Worm (Caenorhabditis elegans) whole organism, L4 larva: ENCODE results near the gene R11E3.1.

Experiments
- D1046.2 ChIP-seq: fragments of 200-800 bp; sonication (Bioruptor generic); IDR thresholded peaks from 2 replicates; pipeline ENCODE4 v1.3.6; 2022; ENCODE audit warnings: missing genetic modification characterization, missing compliant biosample characterization
- F10B5.3 ChIP-seq: sonication (generic microtip); optimal IDR thresholded peaks from 2 replicates; lab custom pipeline; 2016; ENCODE audit warnings: mild to moderate bottlenecking, missing genetic modification characterization, missing compliant biosample characterization
- T20F7.1 ChIP-seq: fragments of 200-800 bp; sonication (Bioruptor generic); optimal IDR thresholded peaks from 2 replicates; lab custom pipeline; 2018; ENCODE audit warnings: mild to moderate bottlenecking, missing genetic modification characterization, missing compliant biosample characterization
- Y48G9A.11 ChIP-seq: fragments of 200-800 bp; sonication (Bioruptor generic); IDR thresholded peaks from 2 replicates; pipeline ENCODE4 v1.3.6; 2022; ENCODE audit warnings: missing genetic modification reagents, missing genetic modification characterization, missing compliant biosample characterization
- ZK337.2 ChIP-seq: fragments of 200-800 bp; sonication (Bioruptor generic); IDR thresholded peaks from 2 replicates; pipeline ENCODE4 v1.3.6; 2022; ENCODE audit warnings: missing genetic modification reagents, missing genetic modification characterization, missing compliant biosample characterization
- ceh-20 ChIP-seq: fragments of 200-800 bp; sonication (Bioruptor generic); IDR thresholded peaks from 2 replicates; pipeline ENCODE4 v1.3.6; 2022; ENCODE audit warnings: missing genetic modification reagents, missing genetic modification characterization, missing compliant biosample characterization
- ceh-28 ChIP-seq: fragments of 150-350 bp; optimal IDR thresholded peaks from 2 replicates; lab custom pipeline; 2014; ENCODE audit warnings: missing biosample characterization, missing genetic modification reagents, missing genetic modification characterization
- ceh-32 ChIP-seq: sonication (generic microtip); optimal IDR thresholded peaks from 2 replicates; lab custom pipeline; 2016; ENCODE audit warnings: mild to moderate bottlenecking, missing genetic modification characterization, missing compliant biosample characterization; ENCODE audit not compliant: poor library complexity
- ceh-62 ChIP-seq: sonication (generic microtip); optimal IDR thresholded peaks from 2 replicates; lab custom pipeline; 2017; ENCODE audit warnings: missing biosample characterization, missing genetic modification characterization
- ceh-82 ChIP-seq: sonication (generic microtip); optimal IDR thresholded peaks from 2 replicates; lab custom pipeline; 2017; ENCODE audit warnings: missing biosample characterization, missing genetic modification characterization
- daf-19 ChIP-seq: fragments of 200-800 bp; sonication (Bioruptor generic); conservative IDR thresholded peaks from 2 replicates; pipeline ENCODE4 v1.3.6; 2022; ENCODE audit warnings: missing genetic modification characterization, missing compliant biosample characterization
- dve-1 ChIP-seq: sonication (generic microtip); optimal IDR thresholded peaks from 2 replicates; lab custom pipeline; 2017; ENCODE audit warnings: antibody characterized with exemption, mild to moderate bottlenecking, missing genetic modification characterization, missing compliant biosample characterization; ENCODE audit not compliant: insufficient read depth
- egl-43 ChIP-seq: fragments of 200-800 bp; sonication (Bioruptor generic); IDR thresholded peaks from 2 replicates; pipeline ENCODE4 v1.3.6; 2022; ENCODE audit warnings: missing genetic modification reagents, missing genetic modification characterization, missing compliant biosample characterization
- hlh-11 ChIP-seq: fragments of 200-800 bp; sonication (Bioruptor generic); optimal IDR thresholded peaks from 2 replicates; lab custom pipeline; 2018; ENCODE audit warnings: mild to moderate bottlenecking, missing genetic modification characterization, missing compliant biosample characterization
- jun-1 ChIP-seq: fragments of 150-350 bp; optimal IDR thresholded peaks from 2 replicates; lab custom pipeline; 2014; ENCODE audit warnings: missing biosample characterization, missing genetic modification reagents, missing genetic modification characterization
- lin-1 ChIP-seq: fragments of 200-800 bp; sonication (Bioruptor generic); IDR thresholded peaks from 2 replicates; pipeline ENCODE4 v1.3.6; 2022; ENCODE audit warnings: missing genetic modification reagents, missing genetic modification characterization, missing compliant biosample characterization
- lin-13 ChIP-seq: fragments of 150-350 bp; optimal IDR thresholded peaks from 2 replicates; lab custom pipeline; 2014; ENCODE audit warnings: missing biosample characterization, missing genetic modification reagents, missing genetic modification characterization
- lin-29 ChIP-seq: fragments of 200-800 bp; sonication (Bioruptor generic); IDR thresholded peaks from 2 replicates; pipeline ENCODE4 v1.3.6; 2022; ENCODE audit warnings: missing genetic modification reagents, missing genetic modification characterization, missing compliant biosample characterization
- lin-39 ChIP-seq: fragments of 150-350 bp; optimal IDR thresholded peaks from 2 replicates; lab custom pipeline; 2014; ENCODE audit warnings: missing biosample characterization, missing genetic modification reagents, missing genetic modification characterization
- lsy-2 ChIP-seq, 2 experiments: fragments of 150-350 bp in 1 of 2; sonication (generic microtip) in 1 of 2; optimal IDR thresholded peaks; 2 replicates each; lab custom pipeline; 2014 to 2017; ENCODE audit warnings: missing biosample characterization in 2 of 2, missing genetic modification characterization in 2 of 2
- mdl-1 ChIP-seq, 2 experiments: fragments of 150-350 bp in 1 of 2; sonication (generic microtip) in 1 of 2; optimal IDR thresholded peaks; 2 replicates each; lab custom pipeline; 2014 to 2017; ENCODE audit warnings: missing biosample characterization in 2 of 2, missing genetic modification characterization in 2 of 2
- mdt-29 ChIP-seq: fragments of 200-800 bp; sonication (Bioruptor generic); IDR thresholded peaks from 2 replicates; pipeline ENCODE4 v1.3.6; 2022; ENCODE audit warnings: missing genetic modification reagents, missing genetic modification characterization, missing compliant biosample characterization
- mxl-2 ChIP-seq: fragments of 200-800 bp; sonication (Bioruptor generic); conservative IDR thresholded peaks from 2 replicates; pipeline ENCODE4 v1.3.6; 2022; ENCODE audit warnings: missing genetic modification reagents, missing genetic modification characterization, missing compliant biosample characterization
- nhr-25 ChIP-seq: sonication (generic microtip); optimal IDR thresholded peaks from 2 replicates; lab custom pipeline; 2017; ENCODE audit warnings: missing genetic modification characterization, mild to moderate bottlenecking, missing compliant biosample characterization, antibody characterized with exemption, moderate library complexity, borderline replicate concordance; ENCODE audit not compliant: insufficient read depth
- nhr-48 ChIP-seq: sonication (generic microtip); optimal IDR thresholded peaks from 2 replicates; lab custom pipeline; 2016; ENCODE audit warnings: mild to moderate bottlenecking, missing genetic modification characterization, missing compliant biosample characterization
- nhr-6 ChIP-seq: fragments of 150-350 bp; optimal IDR thresholded peaks from 2 replicates; lab custom pipeline; 2014; ENCODE audit warnings: missing biosample characterization, missing genetic modification characterization
- pha-4 ChIP-seq, 2 experiments: fragments of 150-350 bp in 1 of 2; fragments of 200-800 bp in 1 of 2; sonication (Bioruptor generic) in 1 of 2; IDR thresholded peaks in 1 of 2; optimal IDR thresholded peaks in 1 of 2; 2 replicates each; pipeline versions ENCODE4 v1.3.6 to Lab custom; 2014 to 2022; ENCODE audit warnings: missing genetic modification characterization in 2 of 2, missing genetic modification reagents in 2 of 2, missing biosample characterization in 1 of 2, missing compliant biosample characterization in 1 of 2
- php-3 ChIP-seq: fragments of 200-800 bp; sonication (Bioruptor generic); IDR thresholded peaks from 2 replicates; pipeline ENCODE4 v1.3.6; 2022; ENCODE audit warnings: missing genetic modification reagents, missing genetic modification characterization, missing compliant biosample characterization
- pqm-1 ChIP-seq: sonication (generic microtip); optimal IDR thresholded peaks from 2 replicates; lab custom pipeline; 2017; ENCODE audit warnings: missing biosample characterization, missing genetic modification characterization
- saeg-2 ChIP-seq: fragments of 200-800 bp; sonication (Bioruptor generic); IDR thresholded peaks from 2 replicates; pipeline ENCODE4 v1.3.6; 2022; ENCODE audit warnings: missing genetic modification reagents, missing genetic modification characterization, missing compliant biosample characterization
- set-16 ChIP-seq: fragments of 200-800 bp; sonication (Bioruptor generic); IDR thresholded peaks from 2 replicates; pipeline ENCODE4 v1.3.6; 2022; ENCODE audit warnings: missing genetic modification reagents, missing genetic modification characterization, missing compliant biosample characterization
- snpc-4 ChIP-seq: fragments of 150-350 bp; optimal IDR thresholded peaks from 2 replicates; lab custom pipeline; 2014; ENCODE audit warnings: missing biosample characterization, missing genetic modification characterization
- spr-1 ChIP-seq: sonication (generic microtip); optimal IDR thresholded peaks from 2 replicates; lab custom pipeline; 2016; ENCODE audit warnings: mild to moderate bottlenecking, missing genetic modification characterization, missing compliant biosample characterization
- unc-130 ChIP-seq: sonication (generic microtip); optimal IDR thresholded peaks from 2 replicates; lab custom pipeline; 2016; ENCODE audit warnings: missing genetic modification reagents, missing genetic modification characterization, missing compliant biosample characterization
- unc-62 ChIP-seq, 3 experiments: fragments of 150-350 bp in 1 of 3; sonication (generic microtip); optimal IDR thresholded peaks in 2 of 3; peaks in 1 of 3; 1 replicate in 1 of 3; 2 replicates in 2 of 3; lab custom pipeline; 2014 to 2017; ENCODE audit warnings: missing biosample characterization in 3 of 3, missing genetic modification characterization in 3 of 3, missing genetic modification reagents in 3 of 3, missing genotype in 1 of 3
- vab-7 ChIP-seq: fragments of 200-800 bp; sonication (Bioruptor generic); IDR thresholded peaks from 2 replicates; pipeline ENCODE4 v1.3.6; 2022; ENCODE audit warnings: missing genetic modification reagents, missing genetic modification characterization, missing compliant biosample characterization
- zip-2 ChIP-seq: fragments of 150-350 bp; optimal IDR thresholded peaks from 2 replicates; lab custom pipeline; 2014; ENCODE audit warnings: missing biosample characterization, missing genetic modification characterization
- ztf-7 ChIP-seq: fragments of 150-350 bp; optimal IDR thresholded peaks from 2 replicates; lab custom pipeline; 2014; ENCODE audit warnings: missing biosample characterization, missing genetic modification characterization

The R11E3.1 gene

DNA sequence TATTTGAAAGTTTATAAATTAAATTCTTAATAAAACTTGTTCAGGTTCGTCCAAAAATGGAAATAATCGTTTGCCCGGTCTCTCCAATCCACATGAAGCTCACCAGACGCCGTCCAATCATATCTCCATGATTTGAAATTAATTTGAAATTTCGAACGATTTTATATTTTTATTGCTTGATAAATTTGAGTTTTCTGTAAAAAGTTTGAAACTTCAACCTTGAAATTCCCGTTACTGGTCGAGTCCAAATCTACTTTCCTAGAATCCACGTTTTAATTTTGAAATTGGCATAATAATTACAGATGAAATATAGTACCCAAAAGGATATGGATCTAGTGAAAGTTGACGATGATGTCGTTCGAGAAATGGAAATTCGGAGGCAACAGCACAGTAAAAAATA, 25.1 kb upstream of the R11E3.1 start, which contains the start of gene npp-26:
Gene npp-26 (plus strand): TSS at position 301 of the 400 bp plus-strand sequence.
- TF ChIP-seq hlh-11 (tag; lab: Kevin White, UChicago): no peak
- peak in 1 of 2 experiments; percentile 14 for TF ChIP-seq unc-62 (GFP tag; optimal IDR thresholded peaks at IDR 0.05 in 1 of 2; lab: Kevin White, UChicago)
- no peak for TF ChIP-seq unc-62 (tag; optimal IDR thresholded peaks at IDR 0.05; lab: Kevin White, UChicago)
- no peak for TF ChIP-seq ZK337.2 (GFP tag; lab: Robert Waterston, UW)
- no peak for TF ChIP-seq ceh-32 (tag; lab: Kevin White, UChicago)
- TF ChIP-seq mxl-2: no peak

DNA sequence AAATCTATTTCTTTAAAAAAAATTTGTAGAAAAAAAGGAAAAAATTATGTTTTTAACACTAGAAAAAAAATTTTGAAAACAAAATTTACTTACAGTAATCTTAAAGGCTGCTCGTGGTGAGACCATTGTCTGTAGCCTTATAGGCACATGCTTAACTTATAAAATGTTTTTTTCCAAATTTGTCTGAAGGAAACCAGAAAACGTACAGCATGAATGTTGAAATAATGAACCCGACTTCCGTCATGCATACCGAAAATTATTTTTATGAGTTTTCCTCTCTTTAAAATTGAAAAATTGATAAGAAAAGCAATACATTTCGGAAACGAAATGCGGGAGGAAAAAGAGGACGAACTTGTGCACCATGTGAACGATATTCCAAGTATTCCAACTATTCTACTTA, 17.8 kb upstream of the R11E3.1 start, which contains the start of gene R11E3.2:
Gene R11E3.2 (plus strand): TSS at position 301 of the 400 bp plus-strand sequence.
- TF ChIP-seq pqm-1 (tag; lab: Kevin White, UChicago) (peak; percentile 28), ztf-7 (no peak), lin-29 (GFP tag; lab: Robert Waterston, UW) (no peak)

DNA sequence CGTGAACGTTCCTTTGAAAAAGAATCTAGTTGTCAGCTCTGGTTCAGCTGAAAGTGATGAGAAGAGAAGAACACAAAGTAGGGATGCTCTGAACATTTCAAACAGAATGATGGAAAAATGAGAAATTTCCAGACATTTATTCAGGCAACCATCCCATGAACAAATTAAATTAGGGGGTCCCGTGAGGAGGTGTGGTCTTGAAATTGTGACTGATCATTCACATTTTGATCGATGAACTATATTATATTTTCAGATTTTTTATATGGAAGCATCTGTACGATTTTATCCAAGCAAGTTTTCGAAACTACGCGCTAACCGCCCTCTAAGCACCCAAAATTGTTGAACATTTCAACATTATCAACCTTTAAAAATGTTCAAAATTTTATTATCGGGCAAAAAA, 13.5 kb upstream of the R11E3.1 start, which contains the start of gene R11E3.19:
Gene R11E3.19 (minus strand): TSS at position 101 of the 400 bp plus-strand sequence.
- TF ChIP-seq lin-1 (GFP tag; lab: Robert Waterston, UW) (no peak), nhr-48 (tag; lab: Kevin White, UChicago) (no peak), dve-1 (tag; lab: Kevin White, UChicago) (no peak), ceh-62 (tag; lab: Kevin White, UChicago) (no peak), vab-7 (GFP tag; lab: Robert Waterston, UW) (no peak), snpc-4 (tag; lab: Kevin White, UChicago) (no peak), jun-1 (tag; lab: Kevin White, UChicago) (no peak), hlh-11 (tag; lab: Kevin White, UChicago) (no peak), pha-4 (GFP tag; IDR thresholded peaks at IDR 0.05; lab: Robert Waterston, UW) (no peak), pha-4 (tag; optimal IDR thresholded peaks at IDR 0.05; lab: Kevin White, UChicago) (no peak), unc-130 (GFP tag; lab: Kevin White, UChicago) (no peak), F10B5.3 (tag; lab: Kevin White, UChicago) (no peak), lin-13 (GFP tag; lab: Kevin White, UChicago) (no peak), set-16 (no peak), Y48G9A.11 (GFP tag; lab: Robert Waterston, UW) (no peak), nhr-6 (tag; lab: Kevin White, UChicago) (no peak), lin-39 (tag; lab: Kevin White, UChicago) (no peak), nhr-25 (no peak)

DNA sequence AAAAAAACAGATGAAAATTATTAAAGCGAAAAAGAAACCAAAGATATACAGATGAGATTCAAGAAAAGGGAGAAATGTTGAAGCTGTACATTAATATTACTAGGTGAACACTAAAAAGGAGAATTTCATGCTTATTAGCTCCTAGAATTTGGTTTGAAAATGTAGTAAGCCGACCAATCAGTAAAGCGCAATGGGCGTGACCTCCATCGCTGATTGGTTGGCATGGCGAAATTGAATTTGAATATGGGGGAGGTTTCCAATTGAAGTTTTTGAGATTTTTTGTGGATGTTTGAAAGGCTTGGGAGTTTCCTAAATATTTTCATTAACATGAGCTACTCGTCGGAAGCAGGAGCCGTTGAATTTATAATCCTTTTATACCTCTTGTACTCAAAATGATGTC, 13.0 kb upstream of the R11E3.1 start:
- TF ChIP-seq hlh-11 (tag; lab: Kevin White, UChicago) (no peak), mdt-29 (GFP tag; lab: Robert Waterston, UW) (no peak), dve-1 (tag; lab: Kevin White, UChicago) (no peak), mdl-1 (tag; optimal IDR thresholded peaks at IDR 0.05; lab: Kevin White, UChicago) (no peak)

DNA sequence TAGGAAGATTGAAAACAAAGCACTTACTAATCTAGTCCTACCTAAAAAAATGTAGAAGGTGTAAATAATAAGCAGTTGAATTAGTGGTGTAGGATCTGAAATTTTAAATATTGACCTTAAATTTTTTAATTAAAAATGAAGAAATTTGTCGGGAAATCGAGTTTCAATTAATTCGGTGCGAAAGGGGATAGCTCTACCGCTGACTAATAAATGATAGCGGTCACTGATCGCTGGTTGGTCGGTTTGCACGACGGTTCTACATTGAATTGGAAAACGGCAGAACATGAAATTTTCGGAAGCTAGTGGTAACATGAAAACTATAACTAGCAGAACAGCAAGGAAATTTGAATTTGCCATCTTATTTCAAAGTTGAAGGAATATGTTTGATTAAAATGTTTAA, 9.4 kb upstream of the R11E3.1 start, which contains the start of gene set-15:
Gene set-15 (minus strand): TSS at position 101 of the 400 bp plus-strand sequence.
- no peak for TF ChIP-seq ceh-20 (GFP tag; lab: Robert Waterston, UW)
- TF ChIP-seq T20F7.1 (GFP tag; lab: Kevin White, UChicago): no peak
- no peak for TF ChIP-seq ceh-28 (tag; lab: Kevin White, UChicago)

DNA sequence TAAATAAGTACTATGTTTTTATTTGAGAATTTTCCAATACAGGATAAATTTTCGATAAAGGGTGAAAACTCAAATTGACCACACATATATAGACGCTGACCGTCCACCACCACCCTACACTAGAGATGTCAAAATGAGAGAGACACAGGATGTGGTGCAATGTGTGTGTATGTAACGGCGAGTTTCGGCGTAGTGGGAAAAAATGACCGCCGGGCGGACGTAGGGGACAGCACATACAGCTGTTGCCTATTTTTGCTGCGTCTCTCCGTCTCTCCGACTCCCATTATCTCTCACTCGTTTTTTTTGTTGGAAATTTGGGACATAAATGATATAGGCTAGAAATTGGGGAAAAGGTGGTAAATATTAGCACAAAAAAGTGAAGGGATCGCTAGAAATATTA, 8.4 kb upstream of the R11E3.1 start:
- 0 out of 2 replicates have a peak, but pooled peaks have one; percentile 28 for TF ChIP-seq mdt-29 (GFP tag; lab: Robert Waterston, UW)
- TF ChIP-seq unc-130 (GFP tag; lab: Kevin White, UChicago): no peak
- TF ChIP-seq egl-43 (GFP tag; lab: Robert Waterston, UW): no peak
- TF ChIP-seq daf-19 (GFP tag; lab: Robert Waterston, UW): no peak
- TF ChIP-seq lin-39 (tag; lab: Kevin White, UChicago): no peak
- no peak for TF ChIP-seq saeg-2
- no peak for TF ChIP-seq mxl-2
- TF ChIP-seq nhr-6 (tag; lab: Kevin White, UChicago): no peak
- no peak for TF ChIP-seq spr-1
- TF ChIP-seq zip-2: no peak
- no peak for TF ChIP-seq D1046.2
- no peak for TF ChIP-seq ceh-82
- TF ChIP-seq T20F7.1 (GFP tag; lab: Kevin White, UChicago): no peak
- TF ChIP-seq hlh-11 (tag; lab: Kevin White, UChicago): peak; percentile 67
- TF ChIP-seq lsy-2 (tag; optimal IDR thresholded peaks at IDR 0.05; lab: Kevin White, UChicago): no peak
- TF ChIP-seq php-3 (GFP tag; lab: Robert Waterston, UW): no peak
- TF ChIP-seq ztf-7: no peak
